Worm (Caenorhabditis elegans): ENCODE data around the gene C50D2.6.
A peak's percentile ranks its signal among the peaks of the same experiment; 100 is the strongest.

DNA sequence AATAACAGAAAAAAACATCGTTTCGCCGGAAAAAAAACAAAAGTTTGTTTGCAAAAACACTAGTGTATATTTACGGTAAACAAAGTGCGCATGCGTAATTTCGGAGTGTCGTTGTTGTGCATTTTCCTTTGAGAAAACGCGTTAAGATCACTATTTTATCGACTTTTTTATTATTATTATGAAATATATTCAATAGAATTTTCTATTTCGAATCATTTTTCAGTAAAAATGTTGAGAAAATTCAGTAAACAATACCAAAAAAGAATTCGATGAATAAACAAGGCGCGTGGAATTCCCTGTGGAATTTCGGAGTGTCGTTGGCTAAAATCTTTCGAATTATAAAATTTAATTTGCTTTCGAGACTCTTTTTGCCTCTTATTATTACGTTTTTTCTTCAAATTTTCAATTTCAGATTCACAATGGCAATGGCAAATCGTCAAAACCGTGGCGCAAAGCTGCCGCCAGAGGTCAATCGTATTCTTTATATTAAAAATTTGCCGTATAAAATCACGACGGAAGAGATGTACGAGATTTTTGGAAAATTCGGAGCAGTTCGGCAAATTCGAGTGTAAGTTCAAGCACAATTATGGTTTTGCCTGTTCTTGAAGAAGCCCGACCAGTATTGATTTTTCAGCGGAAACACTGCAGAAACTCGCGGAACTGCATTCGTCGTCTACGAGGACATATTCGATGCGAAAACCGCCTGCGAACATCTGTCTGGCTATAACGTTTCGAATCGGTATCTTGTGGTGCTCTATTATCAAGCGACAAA, 13.9 kb downstream of the C50D2.6 start, which contains the start of the genes luc-7L3 and sftb-6:
- no peak for TF ChIP-seq grh-1 (GFP tag; IDR thresholded peaks at IDR 0.05)
- peak in 1 of 2 experiments; percentile 24 for TF ChIP-seq ztf-11 (tag; optimal IDR thresholded peaks at IDR 0.05)
- no peak for TF ChIP-seq unc-62 (GFP tag; optimal IDR thresholded peaks at IDR 0.05)
- TF ChIP-seq lin-13 (GFP tag; optimal IDR thresholded peaks at IDR 0.05) = no peak
- no peak for TF ChIP-seq unc-30 (tag; optimal IDR thresholded peaks at IDR 0.05)
- TF ChIP-seq hlh-4 (tag; optimal IDR thresholded peaks at IDR 0.05) = no peak

Measured in whole organism, L1 larva.